Fruit fly (Drosophila melanogaster) whole organism, embryonic: ENCODE data around the gene CG15888.
A peak's percentile ranks its signal among the peaks of the same experiment; 100 is the strongest.

ENCODE experiments used
- BtbVII ChIP-seq: fragments of 200-800 bp; sonication (Bioruptor generic); optimal IDR thresholded peaks from 3 replicates; lab custom pipeline; 2017; ENCODE audit warnings: missing biosample characterization, mild to moderate bottlenecking, missing genetic modification characterization
- Bteb2 ChIP-seq: fragments of 200-800 bp; sonication (Bioruptor generic); optimal IDR thresholded peaks from 2 replicates; lab custom pipeline; 2016; ENCODE audit warnings: missing biosample characterization, missing genetic modification characterization
- CG10274 ChIP-seq: fragments of 200-800 bp; sonication (Bioruptor generic); optimal IDR thresholded peaks from 3 replicates; lab custom pipeline; 2017; ENCODE audit warnings: missing biosample characterization, mild to moderate bottlenecking, missing genetic modification characterization
- CG10959 ChIP-seq: fragments of 200-800 bp; sonication (Bioruptor generic); IDR thresholded peaks from 2 replicates; pipeline ENCODE4 v1.3.6; 2022; ENCODE audit warnings: missing biosample characterization, missing genetic modification characterization
- CG10979 ChIP-seq: fragments of 200-800 bp; sonication (Bioruptor generic); optimal IDR thresholded peaks from 2 replicates; lab custom pipeline; 2018; ENCODE audit warnings: missing biosample characterization, mild to moderate bottlenecking, missing genetic modification characterization, moderate library complexity
- CG12391 ChIP-seq: fragments of 200-800 bp; sonication (Bioruptor generic); optimal IDR thresholded peaks from 3 replicates; lab custom pipeline; 2018; ENCODE audit warnings: missing biosample characterization, mild to moderate bottlenecking, missing genetic modification characterization, moderate library complexity
- CG13296 ChIP-seq: fragments of 200-800 bp; sonication (Bioruptor generic); optimal IDR thresholded peaks from 3 replicates; lab custom pipeline; 2018; ENCODE audit warnings: missing biosample characterization, mild to moderate bottlenecking, missing genetic modification characterization
- CG14965 ChIP-seq: fragments of 200-800 bp; sonication (Bioruptor generic); optimal IDR thresholded peaks from 2 replicates; lab custom pipeline; 2016; ENCODE audit warnings: missing biosample characterization, missing genetic modification characterization, borderline replicate concordance
- CG15514 ChIP-seq: fragments of 200-800 bp; sonication (Bioruptor generic); optimal IDR thresholded peaks from 3 replicates; lab custom pipeline; 2017; ENCODE audit warnings: missing biosample characterization, missing genetic modification characterization, mild to moderate bottlenecking, moderate library complexity, missing genetic modification reagents
- CG16779 ChIP-seq: fragments of 200-800 bp; sonication (Bioruptor generic); IDR thresholded peaks from 2 replicates; pipeline ENCODE4 v1.3.6; 2022; ENCODE audit warnings: missing biosample characterization, missing genetic modification characterization
- CG33557 ChIP-seq: fragments of 200-800 bp; sonication (Bioruptor generic); optimal IDR thresholded peaks from 2 replicates; lab custom pipeline; 2019; ENCODE audit warnings: missing biosample characterization, mild to moderate bottlenecking, missing genetic modification characterization, moderate library complexity
- CG5180 ChIP-seq: fragments of 200-800 bp; sonication (Bioruptor generic); optimal IDR thresholded peaks from 3 replicates; lab custom pipeline; 2017; ENCODE audit warnings: missing biosample characterization, missing genetic modification characterization, mild to moderate bottlenecking, moderate library complexity, missing genetic modification reagents
- CG6654 ChIP-seq: fragments of 200-800 bp; sonication (Bioruptor generic); optimal IDR thresholded peaks from 2 replicates; lab custom pipeline; 2017; ENCODE audit warnings: missing biosample characterization, mild to moderate bottlenecking, missing genetic modification characterization
- CG6813 ChIP-seq: fragments of 200-800 bp; sonication (Bioruptor generic); optimal IDR thresholded peaks from 2 replicates; lab custom pipeline; 2017; ENCODE audit warnings: missing biosample characterization, missing genetic modification characterization, mild to moderate bottlenecking, moderate library complexity, missing genetic modification reagents
- CG9727 ChIP-seq: fragments of 200-800 bp; sonication (Bioruptor generic); optimal IDR thresholded peaks from 3 replicates; lab custom pipeline; 2017; ENCODE audit warnings: missing biosample characterization, mild to moderate bottlenecking, missing genetic modification characterization
- Camta ChIP-seq: fragments of 200-800 bp; sonication (Bioruptor generic); optimal IDR thresholded peaks from 2 replicates; lab custom pipeline; 2016; ENCODE audit warnings: missing biosample characterization, missing genetic modification characterization
- Chrac-16 ChIP-seq: fragments of 200-800 bp; sonication (Bioruptor generic); optimal IDR thresholded peaks from 3 replicates; lab custom pipeline; 2016; ENCODE audit warnings: missing biosample characterization, missing genetic modification characterization
- CrebB ChIP-seq: fragments of 200-800 bp; sonication (Bioruptor generic); optimal IDR thresholded peaks from 3 replicates; lab custom pipeline; 2018; ENCODE audit warnings: missing biosample characterization, mild to moderate bottlenecking, missing genetic modification characterization
- Deaf1 ChIP-seq: fragments of 200-800 bp; optimal IDR thresholded peaks from 3 replicates; lab custom pipeline; 2019; ENCODE audit warnings: missing biosample characterization, mild to moderate bottlenecking, missing genetic modification characterization, moderate library complexity
- Hey ChIP-seq: fragments of 200-800 bp; sonication (Bioruptor generic); optimal IDR thresholded peaks from 3 replicates; lab custom pipeline; 2018; ENCODE audit warnings: missing biosample characterization, mild to moderate bottlenecking, missing genetic modification characterization
- HmgD ChIP-seq: fragments of 200-800 bp; sonication (Bioruptor generic); optimal IDR thresholded peaks from 3 replicates; lab custom pipeline; 2016; ENCODE audit warnings: missing biosample characterization, missing genetic modification characterization
- HmgZ ChIP-seq: fragments of 200-800 bp; sonication (Bioruptor generic); optimal IDR thresholded peaks from 2 replicates; lab custom pipeline; 2018; ENCODE audit warnings: missing biosample characterization, mild to moderate bottlenecking, missing genetic modification characterization
- Lpt ChIP-seq: fragments of >200 bp; optimal IDR thresholded peaks from 2 replicates; lab custom pipeline; 2018; ENCODE audit warnings: missing biosample characterization, missing genetic modification characterization
- MBD-R2 ChIP-seq: fragments of 200-800 bp; sonication (Bioruptor generic); IDR thresholded peaks from 2 replicates; pipeline ENCODE4 v1.3.6; 2022; ENCODE audit warnings: missing biosample characterization, missing genetic modification characterization
- Nf-YA ChIP-seq: fragments of 200-800 bp; sonication (Bioruptor generic); IDR thresholded peaks from 2 replicates; pipeline ENCODE4 v1.3.6; 2022; ENCODE audit warnings: missing biosample characterization, missing genetic modification characterization
- NfI ChIP-seq: fragments of 200-800 bp; sonication (Bioruptor generic); optimal IDR thresholded peaks from 3 replicates; lab custom pipeline; 2018; ENCODE audit warnings: missing biosample characterization, mild to moderate bottlenecking, missing genetic modification characterization, moderate library complexity
- Oli ChIP-seq: fragments of 200-800 bp; sonication (Bioruptor generic); optimal IDR thresholded peaks from 2 replicates; lab custom pipeline; 2018; ENCODE audit warnings: missing biosample characterization, mild to moderate bottlenecking, missing genetic modification characterization, moderate library complexity
- Scr ChIP-seq: fragments of 200-800 bp; sonication (Bioruptor generic); IDR thresholded peaks from 2 replicates; pipeline ENCODE4 v1.3.6; 2022; ENCODE audit warnings: missing biosample characterization, missing genetic modification characterization; ENCODE audit not compliant: partially characterized antibody
- Sin3A ChIP-seq: fragments of >200 bp; optimal IDR thresholded peaks from 2 replicates; lab custom pipeline; 2018
- Sry-β ChIP-seq: fragments of 200-800 bp; sonication (Bioruptor generic); optimal IDR thresholded peaks from 2 replicates; lab custom pipeline; 2018; ENCODE audit warnings: missing biosample characterization, mild to moderate bottlenecking, missing genetic modification characterization, moderate library complexity
- Xrp1 ChIP-seq: fragments of 200-800 bp; sonication (Bioruptor generic); IDR thresholded peaks from 2 replicates; pipeline ENCODE4 v1.3.6; 2022; ENCODE audit warnings: missing biosample characterization, missing genetic modification characterization
- ap ChIP-seq: fragments of 200-800 bp; sonication (Bioruptor generic); IDR thresholded peaks from 2 replicates; pipeline ENCODE4 v1.3.6; 2022; ENCODE audit warnings: missing biosample characterization, missing genetic modification characterization
- croc ChIP-seq: fragments of 200-800 bp; sonication (Bioruptor generic); conservative IDR thresholded peaks from 3 replicates; pipeline ENCODE4 v1.3.6; 2022; ENCODE audit warnings: missing biosample characterization, missing genetic modification characterization
- dimm ChIP-seq: fragments of 200-800 bp; sonication (Bioruptor generic); IDR thresholded peaks from 2 replicates; pipeline ENCODE4 v1.3.6; 2022; ENCODE audit warnings: missing biosample characterization, missing genetic modification characterization
- dmrt11E ChIP-seq: fragments of 200-800 bp; sonication (Bioruptor generic); optimal IDR thresholded peaks from 3 replicates; lab custom pipeline; 2018; ENCODE audit warnings: missing biosample characterization, mild to moderate bottlenecking, missing genetic modification characterization, moderate library complexity
- eyg ChIP-seq: fragments of 200-800 bp; sonication (Bioruptor generic); optimal IDR thresholded peaks from 3 replicates; lab custom pipeline; 2016; ENCODE audit warnings: missing biosample characterization, missing genetic modification characterization
- gfzf ChIP-seq: fragments of 200-800 bp; sonication (Bioruptor generic); optimal IDR thresholded peaks from 2 replicates; lab custom pipeline; 2016; ENCODE audit warnings: missing biosample characterization, mild to moderate bottlenecking, missing genetic modification characterization, moderate library complexity
- gsb-n ChIP-seq: fragments of 200-800 bp; sonication (Bioruptor generic); optimal IDR thresholded peaks from 3 replicates; lab custom pipeline; 2018; ENCODE audit warnings: missing biosample characterization, mild to moderate bottlenecking, missing genetic modification characterization
- hbn ChIP-seq: fragments of 200-800 bp; sonication (Bioruptor generic); IDR thresholded peaks from 2 replicates; pipeline ENCODE4 v1.3.6; 2022; ENCODE audit warnings: missing biosample characterization, missing genetic modification characterization; ENCODE audit not compliant: partially characterized antibody
- hth ChIP-seq: fragments of >200 bp; optimal IDR thresholded peaks from 2 replicates; lab custom pipeline; 2017; ENCODE audit warnings: inconsistent platforms
- kni ChIP-seq: fragments of 200-800 bp; sonication (Bioruptor generic); optimal IDR thresholded peaks from 3 replicates; lab custom pipeline; 2017; ENCODE audit warnings: mild to moderate bottlenecking, missing biosample characterization, missing genetic modification reagents, missing genetic modification characterization
- lmd ChIP-seq: fragments of 200-800 bp; sonication (Bioruptor generic); IDR thresholded peaks from 2 replicates; pipeline ENCODE4 v1.3.6; 2022; ENCODE audit warnings: missing biosample characterization, missing genetic modification characterization
- salm ChIP-seq: fragments of 200-800 bp; sonication (Bioruptor generic); optimal IDR thresholded peaks from 2 replicates; lab custom pipeline; 2018; ENCODE audit warnings: missing biosample characterization, mild to moderate bottlenecking, missing genetic modification characterization
- schlank ChIP-seq: fragments of 200-800 bp; sonication (Bioruptor generic); optimal IDR thresholded peaks from 2 replicates; lab custom pipeline; 2018; ENCODE audit warnings: missing biosample characterization, mild to moderate bottlenecking, missing genetic modification characterization
- slbo ChIP-seq: fragments of 200-800 bp; sonication (Bioruptor generic); IDR thresholded peaks from 2 replicates; pipeline ENCODE4 v1.3.6; 2022; ENCODE audit warnings: missing biosample characterization, missing genetic modification characterization
- slp2 ChIP-seq: fragments of 200-800 bp; sonication (Bioruptor generic); optimal IDR thresholded peaks from 2 replicates; lab custom pipeline; 2016; ENCODE audit warnings: missing biosample characterization, missing genetic modification characterization
- so ChIP-seq: fragments of 200-800 bp; sonication (Bioruptor generic); IDR thresholded peaks from 3 replicates; pipeline ENCODE4 v1.3.6; 2022; ENCODE audit warnings: missing biosample characterization, missing genetic modification characterization
- tio ChIP-seq: fragments of 200-800 bp; sonication (Bioruptor generic); optimal IDR thresholded peaks from 2 replicates; lab custom pipeline; 2017; ENCODE audit warnings: missing biosample characterization, missing genetic modification characterization, inconsistent platforms
- tna ChIP-seq: fragments of 200-800 bp; sonication (Bioruptor generic); IDR thresholded peaks from 2 replicates; pipeline ENCODE4 v1.3.6; 2022; ENCODE audit warnings: missing biosample characterization, missing genetic modification characterization; ENCODE audit not compliant: partially characterized antibody
- unpg ChIP-seq: fragments of 200-800 bp; sonication (Bioruptor generic); optimal IDR thresholded peaks from 3 replicates; lab custom pipeline; 2018; ENCODE audit warnings: missing biosample characterization, mild to moderate bottlenecking, missing genetic modification characterization, moderate library complexity
- zen ChIP-seq: fragments of 200-800 bp; sonication (Bioruptor generic); optimal IDR thresholded peaks from 3 replicates; lab custom pipeline; 2018; ENCODE audit warnings: missing biosample characterization, mild to moderate bottlenecking, missing genetic modification characterization, moderate library complexity

CG15888 gene

DNA sequence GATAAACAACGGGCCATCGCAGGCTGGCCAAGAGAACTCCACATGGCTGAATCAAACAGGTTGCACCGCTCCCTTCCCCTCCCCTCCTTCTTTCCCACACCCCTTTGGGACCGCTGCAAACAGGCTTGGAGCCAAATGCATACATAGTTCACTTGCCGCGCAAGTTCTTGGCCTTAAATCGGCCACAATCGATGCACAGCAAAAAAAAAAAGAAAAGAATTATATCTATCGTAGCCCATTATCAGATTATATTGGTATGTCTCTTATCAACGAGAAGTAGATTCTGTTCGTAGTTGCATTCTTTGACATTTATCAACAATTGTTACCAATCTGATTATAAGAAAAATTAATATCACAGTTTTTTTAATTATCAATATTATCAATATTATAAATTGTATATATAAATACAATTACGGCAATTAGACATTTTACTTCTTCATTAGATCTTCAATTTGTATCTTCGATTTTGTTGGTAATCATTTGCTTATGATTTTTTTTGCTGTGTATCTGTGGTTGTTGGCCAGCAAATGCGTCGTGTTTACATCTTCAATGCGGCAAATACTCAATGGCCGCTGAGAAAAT is 19.1 kb upstream of the CG15888 start (continued):
- TF ChIP-seq Chrac-16 (no peak), CG15514 (GFP tag; lab: Kevin White, UChicago) (no peak), hbn (GFP tag; lab: Robert Waterston, UW) (no peak), HmgD (GFP tag; lab: Kevin White, UChicago) (no peak), CG10979 (tag; lab: Kevin White, UChicago) (peak; percentile 86), Nf-YA (GFP tag; lab: Robert Waterston, UW) (no peak), CrebB (no peak), unpg (peak; percentile 52), Camta (GFP tag; lab: Kevin White, UChicago) (no peak), Bteb2 (GFP tag; lab: Kevin White, UChicago) (no peak), dmrt11E (tag; lab: Kevin White, UChicago) (peak; percentile 79), Deaf1 (tag; lab: Kevin White, UChicago) (no peak), slp2 (GFP tag; lab: Kevin White, UChicago) (no peak), hth (lab: Kevin White, UChicago) (no peak), Sry-β (GFP tag; lab: Kevin White, UChicago) (peak; percentile 21), CG16779 (GFP tag; lab: Robert Waterston, UW) (no peak), NfI (GFP tag; lab: Kevin White, UChicago) (no peak), CG10959 (no peak), Scr (GFP tag; lab: Robert Waterston, UW) (no peak), tna (GFP tag; lab: Robert Waterston, UW) (no peak), CG33557 (GFP tag; lab: Kevin White, UChicago) (peak; percentile 60), CG6813 (GFP tag; lab: Kevin White, UChicago) (no peak), salm (no peak), Xrp1 (no peak), dimm (GFP tag; lab: Robert Waterston, UW) (no peak), tio (GFP tag; lab: Kevin White, UChicago) (peak; percentile 14), so (no peak), MBD-R2 (GFP tag; lab: Robert Waterston, UW) (no peak), HmgZ (no peak), CG12391 (tag; lab: Kevin White, UChicago) (peak; percentile 66), Oli (tag; lab: Kevin White, UChicago) (peak; percentile 53), kni (GFP tag; lab: Kevin White, UChicago) (no peak), croc (peak; percentile 13; the same call in 1 of the 3 replicates), CG5180 (GFP tag; lab: Kevin White, UChicago) (peak; percentile 22), Lpt (GFP tag; lab: Kevin White, UChicago) (no peak), eyg (GFP tag; lab: Kevin White, UChicago) (no peak), CG9727 (GFP tag; lab: Kevin White, UChicago) (peak; percentile 57), CG6654 (GFP tag; lab: Kevin White, UChicago) (peak; percentile 35), lmd (GFP tag; lab: Robert Waterston, UW) (peak; percentile 20; the same call in 1 of the 2 replicates), BtbVII (GFP tag; lab: Kevin White, UChicago) (no peak), CG13296 (GFP tag; lab: Kevin White, UChicago) (no peak), Sin3A (lab: Kevin White, UChicago) (no peak), CG14965 (GFP tag; lab: Kevin White, UChicago) (no peak), gfzf (GFP tag; lab: Kevin White, UChicago) (no peak), schlank (tag; lab: Kevin White, UChicago) (no peak), zen (tag; lab: Kevin White, UChicago) (no peak), ap (no peak), slbo (GFP tag; lab: Robert Waterston, UW) (no peak), Hey (tag; lab: Kevin White, UChicago) (no peak), CG10274 (no peak), gsb-n (tag; lab: Kevin White, UChicago) (peak; percentile 73)
